Fruit fly (Drosophila melanogaster) whole organism, embryonic: ENCODE results near the gene CG32679.

Experiments used
- Aef1 ChIP-seq: fragments of 200-800 bp; sonication (Bioruptor generic); IDR thresholded peaks from 3 replicates; pipeline ENCODE4 v1.3.6; 2022; ENCODE audit warnings: missing biosample characterization, missing genetic modification characterization
- Asciz ChIP-seq: fragments of 200-800 bp; sonication (Bioruptor generic); optimal IDR thresholded peaks from 2 replicates; lab custom pipeline; 2017; ENCODE audit warnings: missing biosample characterization, mild to moderate bottlenecking, missing genetic modification characterization, missing genetic modification reagents
- Blimp-1 ChIP-seq: fragments of 200-800 bp; sonication (Bioruptor generic); optimal IDR thresholded peaks from 3 replicates; lab custom pipeline; 2018; ENCODE audit warnings: missing biosample characterization, missing genetic modification characterization, mild to moderate bottlenecking, moderate library complexity, missing genetic modification reagents
- CG10431 ChIP-seq: fragments of 200-800 bp; sonication (Bioruptor generic); optimal IDR thresholded peaks from 3 replicates; lab custom pipeline; 2018; ENCODE audit warnings: missing biosample characterization, mild to moderate bottlenecking, missing genetic modification characterization
- CG11696 ChIP-seq: fragments of 200-800 bp; sonication (Bioruptor generic); IDR thresholded peaks from 2 replicates; pipeline ENCODE4 v1.3.6; 2022; ENCODE audit warnings: missing biosample characterization, missing genetic modification characterization
- CG12071 ChIP-seq: fragments of 200-800 bp; sonication (Bioruptor generic); optimal IDR thresholded peaks from 3 replicates; lab custom pipeline; 2018; ENCODE audit warnings: missing biosample characterization, mild to moderate bottlenecking, missing genetic modification characterization
- CG12219 ChIP-seq: fragments of 200-800 bp; sonication (Bioruptor generic); optimal IDR thresholded peaks from 3 replicates; lab custom pipeline; 2018; ENCODE audit warnings: missing biosample characterization, mild to moderate bottlenecking, missing genetic modification characterization
- CG12942 ChIP-seq: fragments of 200-800 bp; sonication (Bioruptor generic); optimal IDR thresholded peaks from 3 replicates; lab custom pipeline; 2016; ENCODE audit warnings: missing biosample characterization, missing genetic modification characterization
- CG13894 ChIP-seq: fragments of 200-800 bp; sonication (Bioruptor generic); optimal IDR thresholded peaks from 3 replicates; lab custom pipeline; 2018; ENCODE audit warnings: missing biosample characterization, mild to moderate bottlenecking, missing genetic modification characterization, moderate library complexity
- CG18619 ChIP-seq: fragments of 200-800 bp; sonication (Bioruptor generic); optimal IDR thresholded peaks from 3 replicates; lab custom pipeline; 2017; ENCODE audit warnings: missing biosample characterization, mild to moderate bottlenecking, missing genetic modification characterization
- CG2678 ChIP-seq: fragments of 200-800 bp; sonication (Bioruptor generic); optimal IDR thresholded peaks from 3 replicates; lab custom pipeline; 2019; ENCODE audit warnings: missing biosample characterization, mild to moderate bottlenecking, missing genetic modification characterization, moderate library complexity
- CG30403 ChIP-seq: fragments of 200-800 bp; sonication (Bioruptor generic); optimal IDR thresholded peaks from 3 replicates; lab custom pipeline; 2016; ENCODE audit warnings: missing biosample characterization, missing genetic modification characterization
- CG31365 ChIP-seq: fragments of 200-800 bp; sonication (Bioruptor generic); optimal IDR thresholded peaks from 2 replicates; lab custom pipeline; 2018; ENCODE audit warnings: missing biosample characterization, mild to moderate bottlenecking, missing genetic modification characterization
- CG33557 ChIP-seq: fragments of 200-800 bp; sonication (Bioruptor generic); optimal IDR thresholded peaks from 2 replicates; lab custom pipeline; 2019; ENCODE audit warnings: missing biosample characterization, mild to moderate bottlenecking, missing genetic modification characterization, moderate library complexity
- CG3995 ChIP-seq: fragments of 200-800 bp; sonication (Bioruptor generic); optimal IDR thresholded peaks from 3 replicates; lab custom pipeline; 2016; ENCODE audit warnings: missing biosample characterization, missing genetic modification characterization
- CG6175 ChIP-seq: fragments of 200-800 bp; sonication (Bioruptor generic); IDR thresholded peaks from 3 replicates; pipeline ENCODE4 v1.3.6; 2022; ENCODE audit warnings: missing biosample characterization, missing genetic modification characterization
- CG6791 ChIP-seq: fragments of 200-800 bp; sonication (Bioruptor generic); IDR thresholded peaks from 3 replicates; pipeline ENCODE4 v1.3.6; 2022; ENCODE audit warnings: missing biosample characterization, missing genetic modification characterization; ENCODE audit not compliant: partially characterized antibody
- CG7372 ChIP-seq: fragments of 200-800 bp; sonication (Bioruptor generic); IDR thresholded peaks from 2 replicates; pipeline ENCODE4 v1.3.6; 2022; ENCODE audit warnings: missing biosample characterization, missing genetic modification characterization
- D19A ChIP-seq: fragments of 200-800 bp; optimal IDR thresholded peaks from 3 replicates; lab custom pipeline; 2019; ENCODE audit warnings: missing biosample characterization, mild to moderate bottlenecking, missing genetic modification characterization, moderate library complexity
- Dbx ChIP-seq: fragments of 200-800 bp; sonication (Bioruptor generic); IDR thresholded peaks from 3 replicates; pipeline ENCODE4 v1.3.6; 2022; ENCODE audit warnings: missing biosample characterization, missing genetic modification characterization
- Dek ChIP-seq: fragments of 200-800 bp; sonication (Bioruptor generic); optimal IDR thresholded peaks from 3 replicates; lab custom pipeline; 2019; ENCODE audit warnings: missing biosample characterization, mild to moderate bottlenecking, missing genetic modification characterization, moderate library complexity
- Dip3 ChIP-seq: fragments of 200-800 bp; sonication (Bioruptor generic); optimal IDR thresholded peaks from 3 replicates; lab custom pipeline; 2016; ENCODE audit warnings: missing biosample characterization, missing genetic modification characterization
- Hmr ChIP-seq: fragments of 200-800 bp; sonication (Bioruptor generic); optimal IDR thresholded peaks from 3 replicates; lab custom pipeline; 2017; ENCODE audit warnings: mild to moderate bottlenecking, missing biosample characterization, missing genetic modification reagents, missing genetic modification characterization
- Hr39 ChIP-seq: fragments of >200 bp; optimal IDR thresholded peaks from 2 replicates; lab custom pipeline; 2017
- Kr ChIP-seq: fragments of 200-800 bp; sonication (Bioruptor generic); optimal IDR thresholded peaks from 2 replicates; lab custom pipeline; 2017; ENCODE audit warnings: missing biosample characterization, mild to moderate bottlenecking, missing genetic modification characterization
- PHDP ChIP-seq: fragments of 200-800 bp; sonication (Bioruptor generic); optimal IDR thresholded peaks from 3 replicates; lab custom pipeline; 2018; ENCODE audit warnings: missing biosample characterization, mild to moderate bottlenecking, missing genetic modification characterization, moderate library complexity
- Six4 ChIP-seq: fragments of 200-800 bp; sonication (Bioruptor generic); optimal IDR thresholded peaks from 2 replicates; lab custom pipeline; 2016; ENCODE audit warnings: missing biosample characterization, missing genetic modification characterization
- ab ChIP-seq: fragments of 200-800 bp; sonication (Bioruptor generic); optimal IDR thresholded peaks from 2 replicates; lab custom pipeline; 2016; ENCODE audit warnings: missing biosample characterization, missing genetic modification characterization
- abd-A ChIP-seq: fragments of 200-800 bp; sonication (Bioruptor generic); optimal IDR thresholded peaks from 3 replicates; lab custom pipeline; 2019; ENCODE audit warnings: missing biosample characterization, mild to moderate bottlenecking, missing genetic modification characterization, moderate library complexity
- al ChIP-seq: fragments of 200-800 bp; sonication (Bioruptor generic); IDR thresholded peaks from 2 replicates; pipeline ENCODE4 v1.3.6; 2022; ENCODE audit warnings: missing biosample characterization, missing genetic modification characterization
- bab2 ChIP-seq: fragments of 200-800 bp; sonication (Bioruptor generic); optimal IDR thresholded peaks from 2 replicates; lab custom pipeline; 2016; ENCODE audit warnings: missing biosample characterization, missing genetic modification characterization
- br ChIP-seq: fragments of >200 bp; optimal IDR thresholded peaks from 2 replicates; lab custom pipeline; 2017
- dati ChIP-seq: fragments of 200-800 bp; sonication (Bioruptor generic); IDR thresholded peaks from 2 replicates; pipeline ENCODE4 v1.3.6; 2022; ENCODE audit warnings: missing biosample characterization, missing genetic modification characterization
- dimm ChIP-seq: fragments of 200-800 bp; sonication (Bioruptor generic); IDR thresholded peaks from 2 replicates; pipeline ENCODE4 v1.3.6; 2022; ENCODE audit warnings: missing biosample characterization, missing genetic modification characterization
- dmrt99B ChIP-seq: fragments of 200-800 bp; sonication (Bioruptor generic); optimal IDR thresholded peaks from 2 replicates; lab custom pipeline; 2018; ENCODE audit warnings: missing biosample characterization, mild to moderate bottlenecking, missing genetic modification characterization, moderate library complexity
- en ChIP-seq: fragments of 200-800 bp; sonication (Bioruptor generic); optimal IDR thresholded peaks from 2 replicates; lab custom pipeline; 2016; ENCODE audit warnings: missing biosample characterization, missing genetic modification characterization
- her ChIP-seq: fragments of 200-800 bp; sonication (Bioruptor generic); optimal IDR thresholded peaks from 2 replicates; lab custom pipeline; 2016; ENCODE audit warnings: missing biosample characterization, missing genetic modification characterization
- hth ChIP-seq: fragments of >200 bp; optimal IDR thresholded peaks from 2 replicates; lab custom pipeline; 2017; ENCODE audit warnings: inconsistent platforms
- nerfin-1 ChIP-seq: fragments of 200-800 bp; sonication (Bioruptor generic); optimal IDR thresholded peaks from 3 replicates; lab custom pipeline; 2019; ENCODE audit warnings: missing biosample characterization, mild to moderate bottlenecking, missing genetic modification characterization, moderate library complexity
- onecut ChIP-seq: fragments of 200-800 bp; sonication (Bioruptor generic); IDR thresholded peaks from 2 replicates; pipeline ENCODE4 v1.3.6; 2022; ENCODE audit warnings: missing biosample characterization, missing genetic modification characterization
- phol ChIP-seq: fragments of 200-800 bp; sonication (Bioruptor generic); optimal IDR thresholded peaks from 3 replicates; lab custom pipeline; 2018; ENCODE audit warnings: missing biosample characterization, mild to moderate bottlenecking, missing genetic modification characterization, moderate library complexity
- rib ChIP-seq: fragments of 200-800 bp; sonication (Bioruptor generic); IDR thresholded peaks from 2 replicates; pipeline ENCODE4 v1.3.6; 2022; ENCODE audit warnings: missing biosample characterization, missing genetic modification characterization
- run ChIP-seq: fragments of 200-800 bp; sonication (Bioruptor generic); optimal IDR thresholded peaks from 3 replicates; lab custom pipeline; 2018; ENCODE audit warnings: missing biosample characterization, mild to moderate bottlenecking, missing genetic modification characterization
- sens ChIP-seq: fragments of 200-800 bp; sonication (Bioruptor generic); peaks from one replicate; lab custom pipeline; 2016; ENCODE audit warnings: missing biosample characterization, missing genetic modification characterization
- sug ChIP-seq: fragments of 200-800 bp; optimal IDR thresholded peaks from 2 replicates; lab custom pipeline; 2019; ENCODE audit warnings: missing biosample characterization, mild to moderate bottlenecking, missing genetic modification characterization, moderate library complexity
- tin ChIP-seq: fragments of 200-800 bp; sonication (Bioruptor generic); optimal IDR thresholded peaks from 3 replicates; lab custom pipeline; 2016; ENCODE audit warnings: missing biosample characterization, missing genetic modification characterization
- tio ChIP-seq: fragments of 200-800 bp; sonication (Bioruptor generic); optimal IDR thresholded peaks from 2 replicates; lab custom pipeline; 2017; ENCODE audit warnings: missing biosample characterization, missing genetic modification characterization, inconsistent platforms
- tna ChIP-seq: fragments of 200-800 bp; sonication (Bioruptor generic); IDR thresholded peaks from 2 replicates; pipeline ENCODE4 v1.3.6; 2022; ENCODE audit warnings: missing biosample characterization, missing genetic modification characterization; ENCODE audit not compliant: partially characterized antibody
- toy ChIP-seq: fragments of 200-800 bp; sonication (Bioruptor generic); IDR thresholded peaks from 2 replicates; pipeline ENCODE4 v1.3.6; 2022; ENCODE audit warnings: missing biosample characterization, missing genetic modification characterization
- yki ChIP-seq: fragments of >200 bp; optimal IDR thresholded peaks from 3 replicates; lab custom pipeline; 2018
- z ChIP-seq: fragments of 200-800 bp; sonication (Bioruptor generic); IDR thresholded peaks from 3 replicates; pipeline ENCODE4 v1.3.6; 2022; ENCODE audit warnings: missing biosample characterization, missing genetic modification characterization
- zen ChIP-seq: fragments of 200-800 bp; sonication (Bioruptor generic); optimal IDR thresholded peaks from 3 replicates; lab custom pipeline; 2018; ENCODE audit warnings: missing biosample characterization, mild to moderate bottlenecking, missing genetic modification characterization, moderate library complexity
- zf30C ChIP-seq: fragments of 200-800 bp; sonication (Bioruptor generic); optimal IDR thresholded peaks from 3 replicates; lab custom pipeline; 2018; ENCODE audit warnings: missing biosample characterization, mild to moderate bottlenecking, missing genetic modification characterization

CG32679 gene

dm6 chrX:10364556-10365227 lies 2.6 kb downstream of the CG32679 start (continued):
- no peak for TF ChIP-seq rib (GFP tag; lab: Robert Waterston, UW)
- TF ChIP-seq PHDP (tag; lab: Kevin White, UChicago): no peak
- TF ChIP-seq Aef1 (GFP tag; lab: Robert Waterston, UW): no peak
- TF ChIP-seq zf30C (GFP tag; lab: Kevin White, UChicago): peak; percentile 44
- TF ChIP-seq Six4: no peak
- peak; percentile 57 for TF ChIP-seq sens (GFP tag; lab: Kevin White, UChicago)
- TF ChIP-seq dmrt99B (tag; lab: Kevin White, UChicago): no peak
- TF ChIP-seq ab (GFP tag; lab: Kevin White, UChicago): no peak
- TF ChIP-seq bab2 (GFP tag; lab: Kevin White, UChicago): no peak
- no peak for TF ChIP-seq CG6175 (GFP tag; lab: Robert Waterston, UW)
- TF ChIP-seq her (GFP tag; lab: Kevin White, UChicago): no peak
- no peak for TF ChIP-seq Dek (tag; lab: Kevin White, UChicago)
- no peak for TF ChIP-seq al (GFP tag; lab: Robert Waterston, UW)
- TF ChIP-seq Hr39 (lab: Kevin White, UChicago): no peak
- TF ChIP-seq en: no peak
- TF ChIP-seq CG6791 (GFP tag; lab: Robert Waterston, UW): no peak
- no peak for TF ChIP-seq CG18619 (GFP tag; lab: Kevin White, UChicago)
- no peak for TF ChIP-seq abd-A (tag; lab: Kevin White, UChicago)
- TF ChIP-seq CG30403 (GFP tag; lab: Kevin White, UChicago): no peak
- no peak for TF ChIP-seq Kr (GFP tag; lab: Kevin White, UChicago)
- no peak for TF ChIP-seq tna (GFP tag; lab: Robert Waterston, UW)
- TF ChIP-seq dati: no peak
- TF ChIP-seq CG3995 (GFP tag; lab: Kevin White, UChicago): no peak
- no peak for TF ChIP-seq D19A (tag; lab: Kevin White, UChicago)
- TF ChIP-seq tin (GFP tag; lab: Kevin White, UChicago): no peak
- TF ChIP-seq run (tag; lab: Kevin White, UChicago): no peak
- TF ChIP-seq z (GFP tag; lab: Robert Waterston, UW): no peak
- no peak for TF ChIP-seq CG33557 (GFP tag; lab: Kevin White, UChicago)
- TF ChIP-seq nerfin-1 (tag; lab: Kevin White, UChicago): no peak
- TF ChIP-seq CG31365 (tag; lab: Kevin White, UChicago): no peak
- no peak for TF ChIP-seq Hmr (GFP tag; lab: Kevin White, UChicago)
- TF ChIP-seq hth: no peak
- TF ChIP-seq onecut: no peak
- TF ChIP-seq Dip3 (GFP tag; lab: Kevin White, UChicago): no peak
- TF ChIP-seq zen (tag; lab: Kevin White, UChicago): no peak
- no peak for TF ChIP-seq Dbx (GFP tag; lab: Robert Waterston, UW)
- peak; percentile 32 for TF ChIP-seq sug
- TF ChIP-seq yki (lab: Kevin White, UChicago): no peak
- TF ChIP-seq CG7372 (GFP tag; lab: Robert Waterston, UW): no peak
- TF ChIP-seq CG12942 (GFP tag; lab: Kevin White, UChicago): no peak
- TF ChIP-seq tio (GFP tag; lab: Kevin White, UChicago): no peak
- TF ChIP-seq phol (tag; lab: Kevin White, UChicago): no peak
- TF ChIP-seq dimm (GFP tag; lab: Robert Waterston, UW): no peak
- TF ChIP-seq toy: no peak
- peak; percentile 6 for TF ChIP-seq Asciz (GFP tag; lab: Kevin White, UChicago)
- TF ChIP-seq CG12219 (GFP tag; lab: Kevin White, UChicago): no peak
- no peak for TF ChIP-seq CG13894 (tag; lab: Kevin White, UChicago)
- TF ChIP-seq Blimp-1: peak; percentile 19
- TF ChIP-seq CG12071 (GFP tag; lab: Kevin White, UChicago): no peak
- no peak for TF ChIP-seq br
- TF ChIP-seq CG2678 (tag; lab: Kevin White, UChicago): peak; percentile 3
- TF ChIP-seq CG10431: no peak
- no peak for TF ChIP-seq CG11696 (GFP tag; lab: Robert Waterston, UW)
